Worm (Caenorhabditis elegans): ENCODE measurements around the gene fbxb-3.
A peak's percentile ranks its signal among the peaks of the same experiment; 100 is the strongest.

The fbxb-3 gene

DNA sequence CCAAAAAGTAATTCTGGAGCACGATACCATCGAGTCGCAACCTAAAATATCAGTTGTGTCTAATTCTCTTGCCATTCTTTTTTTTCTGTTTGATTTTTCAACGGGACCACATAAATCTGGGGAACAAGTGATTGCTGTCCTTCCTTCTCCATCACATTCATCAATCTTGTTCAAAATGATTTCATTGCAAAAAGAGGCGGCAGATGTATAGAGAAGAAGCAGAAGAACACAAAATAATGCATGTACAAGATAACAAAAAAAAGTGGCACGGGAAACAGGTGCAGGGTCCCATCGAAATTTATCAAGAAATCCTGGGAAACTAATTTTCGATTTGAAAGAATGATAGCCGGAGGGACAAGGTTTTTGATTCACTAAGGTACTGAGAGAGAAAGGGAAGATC, 39.5 kb upstream of the fbxb-3 start:
- no peak for TF ChIP-seq ztf-4 (tag; optimal IDR thresholded peaks at IDR 0.05)
- peak; percentile 18 for TF ChIP-seq F13H6.1 (tag; optimal IDR thresholded peaks at IDR 0.05)
- TF ChIP-seq nhr-21 (tag; optimal IDR thresholded peaks at IDR 0.05): no peak

DNA sequence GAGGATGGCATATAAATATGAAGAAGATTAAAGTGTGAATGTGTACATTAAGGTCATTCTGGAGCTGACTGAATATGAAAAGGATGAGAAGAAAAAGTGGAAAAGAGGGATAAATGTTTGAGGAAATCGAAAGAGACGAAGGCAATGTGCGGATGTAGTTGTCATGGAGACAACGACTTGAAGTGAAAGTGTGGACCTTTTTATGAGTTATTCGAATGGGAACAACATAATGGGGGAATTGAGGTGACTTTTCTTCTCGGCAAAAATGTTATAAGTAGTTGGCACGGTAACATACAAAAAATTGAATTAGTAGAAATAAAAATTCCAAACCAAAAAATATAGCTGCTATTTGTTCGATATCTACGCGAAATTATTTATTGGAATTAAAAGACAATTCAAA, 37.7 kb upstream of the fbxb-3 start, which contains the start of gene dyf-18:
Gene dyf-18, minus strand, starts transcription at position 101 of the 400 bp plus-strand sequence.
- TF ChIP-seq sem-4 (tag; optimal IDR thresholded peaks at IDR 0.05): no peak
- no peak for TF ChIP-seq nhr-25 (tag; optimal IDR thresholded peaks at IDR 0.05)
- no peak for TF ChIP-seq lin-13 (GFP tag; optimal IDR thresholded peaks at IDR 0.05)
- no peak for TF ChIP-seq gmeb-1 (tag; optimal IDR thresholded peaks at IDR 0.05)
- TF ChIP-seq skn-1 (tag; optimal IDR thresholded peaks at IDR 0.05): no peak
- TF ChIP-seq mdl-1 (tag; optimal IDR thresholded peaks at IDR 0.05): no peak
- no peak for TF ChIP-seq alr-1 (tag; optimal IDR thresholded peaks at IDR 0.05)
- TF ChIP-seq snpc-4 (tag; optimal IDR thresholded peaks at IDR 0.05): no peak
- TF ChIP-seq nhr-129 (tag; optimal IDR thresholded peaks at IDR 0.05): no peak
- TF ChIP-seq nhr-23 (tag; optimal IDR thresholded peaks at IDR 0.05): no peak

DNA sequence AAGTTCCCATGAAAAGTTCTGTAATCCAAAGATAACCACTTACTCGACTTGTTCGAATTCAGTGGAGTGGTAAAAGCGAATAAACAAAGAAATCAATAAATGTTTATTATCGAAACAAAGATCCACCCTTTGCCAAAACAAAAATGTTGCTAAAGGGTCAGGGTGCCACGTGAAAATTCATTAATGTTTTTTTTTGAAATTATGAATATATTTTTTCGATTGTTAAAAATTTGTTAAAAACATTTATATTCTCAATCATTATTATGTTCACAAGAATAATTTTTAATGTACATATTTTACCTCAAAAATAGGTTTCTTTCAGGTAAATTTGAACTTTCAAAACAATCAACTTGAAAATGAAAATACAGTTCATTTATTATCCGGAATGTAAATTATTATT, 35.7 kb upstream of the fbxb-3 start, which contains the start of gene H01G02.4:
Gene H01G02.4, minus strand, starts transcription at position 101 of the 400 bp plus-strand sequence.
- TF ChIP-seq mbf-1 (tag; optimal IDR thresholded peaks at IDR 0.05): no peak
- no peak for TF ChIP-seq ztf-11 (tag; optimal IDR thresholded peaks at IDR 0.05)
- no peak for TF ChIP-seq crh-2 (tag; optimal IDR thresholded peaks at IDR 0.05)
- TF ChIP-seq zag-1 (tag; optimal IDR thresholded peaks at IDR 0.05): no peak
- TF ChIP-seq R02D3.7 (tag; optimal IDR thresholded peaks at IDR 0.05): no peak
- TF ChIP-seq nhr-11 (tag; optimal IDR thresholded peaks at IDR 0.05): no peak
- no peak for TF ChIP-seq nhr-237 (tag; optimal IDR thresholded peaks at IDR 0.05)
- no peak for TF ChIP-seq elt-3 (tag; optimal IDR thresholded peaks at IDR 0.05)
- no peak for TF ChIP-seq sem-4 (tag; optimal IDR thresholded peaks at IDR 0.05)
- no peak for TF ChIP-seq mab-5 (tag; optimal IDR thresholded peaks at IDR 0.05)

DNA sequence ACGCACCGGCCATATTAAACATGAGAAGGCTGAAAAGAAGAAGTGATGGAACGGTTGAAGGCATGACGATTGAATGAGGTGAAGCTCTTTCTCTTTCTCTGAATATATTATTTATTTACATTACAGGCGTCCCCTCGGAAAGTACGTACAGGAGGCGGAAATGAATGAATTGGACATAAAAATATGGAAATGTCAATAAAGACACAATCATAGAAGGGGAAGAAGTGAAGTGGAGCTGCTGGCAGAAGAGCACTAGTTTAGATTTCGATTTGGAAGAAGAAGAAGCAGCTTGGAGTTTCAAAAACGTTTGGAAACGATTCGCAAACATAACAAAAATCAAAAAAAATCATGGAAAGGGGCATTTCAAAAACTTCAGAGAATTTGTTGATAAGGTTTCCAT, 34.7 kb upstream of the fbxb-3 start, which contains the start of gene H01G02.1:
Gene H01G02.1, minus strand, starts transcription at position 101 of the 400 bp plus-strand sequence.
- no peak for TF ChIP-seq unc-55 (GFP tag; optimal IDR thresholded peaks at IDR 0.05)
- no peak for TF ChIP-seq mbf-1 (tag; optimal IDR thresholded peaks at IDR 0.05)
- TF ChIP-seq blmp-1 (tag; optimal IDR thresholded peaks at IDR 0.05; ENCODE audit: insufficient read depth): no peak
- TF ChIP-seq alr-1 (tag; optimal IDR thresholded peaks at IDR 0.05): no peak
- TF ChIP-seq unc-62 (GFP tag; optimal IDR thresholded peaks at IDR 0.05): no peak
- no peak for TF ChIP-seq skn-1 (tag; optimal IDR thresholded peaks at IDR 0.05)
- no peak for TF ChIP-seq nhr-12 (tag; optimal IDR thresholded peaks at IDR 0.05)
- TF ChIP-seq lin-13 (GFP tag; optimal IDR thresholded peaks at IDR 0.05): no peak
- no peak for TF ChIP-seq nhr-6 (tag; optimal IDR thresholded peaks at IDR 0.05)
- TF ChIP-seq Y55F3AM.14 (GFP tag; optimal IDR thresholded peaks at IDR 0.05): no peak
- TF ChIP-seq F13H6.1 (tag; optimal IDR thresholded peaks at IDR 0.05): no peak
- no peak for TF ChIP-seq nhr-25 (tag; optimal IDR thresholded peaks at IDR 0.05)
- no peak for TF ChIP-seq ZK546.5 (tag; optimal IDR thresholded peaks at IDR 0.05)
- no peak for TF ChIP-seq unc-39 (tag; optimal IDR thresholded peaks at IDR 0.05)

DNA sequence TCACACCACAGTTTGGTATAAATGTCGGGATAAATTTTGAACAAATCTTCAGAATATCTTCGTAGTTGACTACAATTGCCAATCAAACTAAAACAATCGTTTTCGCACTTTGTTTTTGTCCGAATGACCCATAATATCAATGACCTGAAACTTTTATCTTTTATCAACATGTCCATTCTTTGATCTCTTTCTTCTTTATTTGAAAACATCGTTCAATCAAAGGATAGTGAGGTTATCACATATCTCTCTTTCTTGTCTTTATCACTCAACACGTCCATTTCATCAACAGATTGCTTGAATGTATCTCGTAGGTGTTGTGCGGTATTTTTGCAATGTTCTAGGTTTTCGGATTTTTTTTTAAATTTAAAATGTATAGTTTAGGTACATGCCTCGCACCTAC, 29.7 kb upstream of the fbxb-3 start:
- TF ChIP-seq lin-13 (GFP tag; optimal IDR thresholded peaks at IDR 0.05) (no peak), egl-27 (tag; optimal IDR thresholded peaks at IDR 0.05) (no peak), nhr-25 (tag; optimal IDR thresholded peaks at IDR 0.05) (no peak), sma-9 (GFP tag; optimal IDR thresholded peaks at IDR 0.05) (peak; percentile 81), sma-9 (tag; optimal IDR thresholded peaks at IDR 0.05) (no peak), nhr-23 (tag; optimal IDR thresholded peaks at IDR 0.05) (no peak), blmp-1 (tag; optimal IDR thresholded peaks at IDR 0.05; ENCODE audit: insufficient read depth) (peak; percentile 17), lsy-2 (tag; optimal IDR thresholded peaks at IDR 0.05) (peak in 1 of 2 experiments; percentile 1), crh-2 (tag; optimal IDR thresholded peaks at IDR 0.05) (peak; percentile 21), nhr-21 (tag; optimal IDR thresholded peaks at IDR 0.05) (peak; percentile 39), fos-1 (tag; optimal IDR thresholded peaks at IDR 0.05) (peak; percentile 22), nhr-6 (tag; optimal IDR thresholded peaks at IDR 0.05) (no peak), nhr-11 (tag; optimal IDR thresholded peaks at IDR 0.05) (no peak)
